Worm (Caenorhabditis elegans): Measurements from ENCODE around the gene C26G2.2.

C26G2.2 gene

ce11 chrX:14678983-14679382 lies 14.9 kb downstream of the C26G2.2 start:
- TF ChIP-seq zag-1 (tag; optimal IDR thresholded peaks at IDR 0.05) (no peak), ztf-11 (tag; optimal IDR thresholded peaks at IDR 0.05) (no peak), nhr-11 (tag; optimal IDR thresholded peaks at IDR 0.05) (no peak), egl-27 (tag; optimal IDR thresholded peaks at IDR 0.05) (no peak), grh-1 (GFP tag; IDR thresholded peaks at IDR 0.05) (no peak), vab-15 (tag; optimal IDR thresholded peaks at IDR 0.05) (no peak), nhr-76 (tag; optimal IDR thresholded peaks at IDR 0.05) (no peak), nhr-90 (tag; optimal IDR thresholded peaks at IDR 0.05; ENCODE audit: poor library complexity) (no peak), nhr-20 (tag; optimal IDR thresholded peaks at IDR 0.05) (no peak), elt-3 (tag; optimal IDR thresholded peaks at IDR 0.05) (no peak), snpc-4 (tag; optimal IDR thresholded peaks at IDR 0.05) (no peak), lin-13 (GFP tag; optimal IDR thresholded peaks at IDR 0.05) (no peak), C04F5.9 (tag; optimal IDR thresholded peaks at IDR 0.05) (no peak), snu-23 (GFP tag; optimal IDR thresholded peaks at IDR 0.05) (no peak), lsy-2 (tag; optimal IDR thresholded peaks at IDR 0.05) (no peak), mef-2 (tag; optimal IDR thresholded peaks at IDR 0.05) (no peak), unc-130 (tag; optimal IDR thresholded peaks at IDR 0.05) (no peak)

ce11 chrX:14680474-14680873 lies 16.3 kb downstream of the C26G2.2 start:
- TF ChIP-seq rnt-1 (tag; optimal IDR thresholded peaks at IDR 0.05): peak; percentile 10
- no peak for TF ChIP-seq xbp-1 (tag; optimal IDR thresholded peaks at IDR 0.05)
- no peak for TF ChIP-seq egl-27 (tag; optimal IDR thresholded peaks at IDR 0.05)
- TF ChIP-seq snpc-4 (tag; optimal IDR thresholded peaks at IDR 0.05): peak; percentile 84
- TF ChIP-seq efl-1 (optimal IDR thresholded peaks at IDR 0.05): no peak
- TF ChIP-seq efl-1 (GFP tag; optimal IDR thresholded peaks at IDR 0.05 in 1 of 2): peak in 1 of 2 experiments; percentile 6

- TF ChIP-seq zag-1 (tag; optimal IDR thresholded peaks at IDR 0.05) (no peak), fkh-10 (GFP tag; optimal IDR thresholded peaks at IDR 0.05) (peak; percentile 31), nhr-76 (tag; optimal IDR thresholded peaks at IDR 0.05) (no peak), nhr-71 (tag; optimal IDR thresholded peaks at IDR 0.05) (peak; percentile 45), ets-5 (GFP tag; IDR thresholded peaks at IDR 0.05) (no peak), lin-13 (GFP tag; optimal IDR thresholded peaks at IDR 0.05) (no peak), C34B4.2 (tag; optimal IDR thresholded peaks at IDR 0.05) (no peak), fkh-8 (tag; optimal IDR thresholded peaks at IDR 0.05) (no peak), elt-3 (tag; optimal IDR thresholded peaks at IDR 0.05) (no peak), nhr-19 (GFP tag; conservative IDR thresholded peaks at IDR 0.05) (peak; percentile 30), F16B12.6 (tag; optimal IDR thresholded peaks at IDR 0.05) (no peak), snu-23 (GFP tag; optimal IDR thresholded peaks at IDR 0.05) (peak; percentile 22), lsy-2 (tag; optimal IDR thresholded peaks at IDR 0.05) (no peak), hlh-17 (GFP tag; optimal IDR thresholded peaks at IDR 0.05; ENCODE audit: borderline replicate concordance) (no peak), lin-14 (GFP tag; optimal IDR thresholded peaks at IDR 0.05) (peak; percentile 82), mdl-1 (tag; optimal IDR thresholded peaks at IDR 0.05) (no peak), efl-1 (optimal IDR thresholded peaks at IDR 0.05) (no peak), efl-1 (GFP tag; optimal IDR thresholded peaks at IDR 0.05 in 1 of 2) (peak in 1 of 2 experiments; percentile 86), pag-3 (tag; optimal IDR thresholded peaks at IDR 0.05; ENCODE audit: borderline replicate concordance, insufficient read depth) (peak; percentile 89), ceh-88 (GFP tag; IDR thresholded peaks at IDR 0.05) (no peak), ces-1 (GFP tag; optimal IDR thresholded peaks at IDR 0.05) (no peak), lir-3 (tag; optimal IDR thresholded peaks at IDR 0.05; ENCODE audit: poor library complexity) (no peak), nhr-11 (tag; optimal IDR thresholded peaks at IDR 0.05) (no peak), C04F5.9 (tag; optimal IDR thresholded peaks at IDR 0.05) (no peak), xbp-1 (tag; optimal IDR thresholded peaks at IDR 0.05) (no peak), rnt-1 (tag; optimal IDR thresholded peaks at IDR 0.05) (peak; percentile 59), sptf-1 (tag; optimal IDR thresholded peaks at IDR 0.05) (no peak)
These were observed 20.3 kb downstream of the C26G2.2 start, which contains the start of gene csq-1 for ce11 chrX:14684406-14684927. csq-1 (plus strand) TSS chrX:14684877.
